Worm (Caenorhabditis elegans) whole organism, L2 larva: ENCODE results near the gene nhr-16.

Source experiments
- C34F6.9 ChIP-seq: fragments of 150-350 bp; optimal IDR thresholded peaks from 2 replicates; lab custom pipeline; 2014; ENCODE audit warnings: missing biosample characterization, missing genetic modification characterization
- F13H6.1 ChIP-seq: sonication (generic microtip); optimal IDR thresholded peaks from 2 replicates; lab custom pipeline; 2016; ENCODE audit warnings: missing genetic modification characterization, missing compliant biosample characterization
- Y55F3AM.14 ChIP-seq: fragments of 200-800 bp; sonication (Bioruptor generic); optimal IDR thresholded peaks from 2 replicates; lab custom pipeline; 2018; ENCODE audit warnings: mild to moderate bottlenecking, missing genetic modification characterization, missing compliant biosample characterization
- ZK546.5 ChIP-seq: sonication (generic microtip); optimal IDR thresholded peaks from 2 replicates; lab custom pipeline; 2017; ENCODE audit warnings: missing biosample characterization, missing genetic modification characterization
- alr-1 ChIP-seq: fragments of 150-350 bp; optimal IDR thresholded peaks from 2 replicates; lab custom pipeline; 2014; ENCODE audit warnings: missing biosample characterization, missing genetic modification characterization
- ama-1 ChIP-seq: fragments of 150-350 bp; optimal IDR thresholded peaks from 2 replicates; lab custom pipeline; 2018; ENCODE audit warnings: inconsistent platforms
- blmp-1 ChIP-seq: sonication (generic microtip); optimal IDR thresholded peaks from 2 replicates; lab custom pipeline; 2017; ENCODE audit warnings: missing genetic modification characterization, mild to moderate bottlenecking, missing compliant biosample characterization, antibody characterized with exemption, moderate library complexity; ENCODE audit not compliant: insufficient read depth
- ceh-16 ChIP-seq: fragments of 150-350 bp; optimal IDR thresholded peaks from 2 replicates; lab custom pipeline; 2014; ENCODE audit warnings: missing biosample characterization, missing genetic modification characterization
- ceh-82 ChIP-seq: fragments of 150-350 bp; optimal IDR thresholded peaks from 2 replicates; lab custom pipeline; 2014; ENCODE audit warnings: missing biosample characterization, missing genetic modification characterization
- crh-2 ChIP-seq: sonication (generic microtip); optimal IDR thresholded peaks from 2 replicates; lab custom pipeline; 2017; ENCODE audit warnings: missing biosample characterization, missing genetic modification characterization
- egl-27 ChIP-seq: sonication (generic microtip); optimal IDR thresholded peaks from 3 replicates; lab custom pipeline; 2017; ENCODE audit warnings: missing biosample characterization, missing genetic modification reagents, missing genetic modification characterization
- elt-1 ChIP-seq: fragments of 150-350 bp; optimal IDR thresholded peaks from 2 replicates; lab custom pipeline; 2014; ENCODE audit warnings: missing biosample characterization, missing genetic modification characterization
- elt-3 ChIP-seq: sonication (generic microtip); optimal IDR thresholded peaks from 2 replicates; lab custom pipeline; 2017; ENCODE audit warnings: missing biosample characterization, missing genetic modification characterization
- fos-1 ChIP-seq: fragments of 150-350 bp; optimal IDR thresholded peaks from 2 replicates; lab custom pipeline; 2014; ENCODE audit warnings: missing biosample characterization, missing genetic modification characterization
- gmeb-1 ChIP-seq: fragments of 150-350 bp; optimal IDR thresholded peaks from 2 replicates; lab custom pipeline; 2014; ENCODE audit warnings: missing biosample characterization, missing genetic modification characterization
- lin-11 ChIP-seq: fragments of 150-350 bp; sonication (generic microtip); optimal IDR thresholded peaks from 2 replicates; lab custom pipeline; 2014; ENCODE audit warnings: missing biosample characterization, missing genetic modification characterization, inconsistent platforms, mixed read lengths
- lin-39 ChIP-seq: fragments of 150-350 bp; optimal IDR thresholded peaks from 2 replicates; lab custom pipeline; 2014; ENCODE audit warnings: missing biosample characterization, missing genetic modification reagents, missing genetic modification characterization
- lsy-2 ChIP-seq, 2 experiments: fragments of 150-350 bp in 1 of 2; sonication (generic microtip) in 1 of 2; optimal IDR thresholded peaks; 2 replicates each; lab custom pipeline; 2014 to 2017; ENCODE audit warnings: missing biosample characterization in 2 of 2, missing genetic modification characterization in 2 of 2
- mab-5 ChIP-seq: fragments of 150-350 bp; optimal IDR thresholded peaks from 2 replicates; lab custom pipeline; 2014; ENCODE audit warnings: missing biosample characterization, missing genetic modification characterization
- mbf-1 ChIP-seq: sonication (generic microtip); optimal IDR thresholded peaks from 2 replicates; lab custom pipeline; 2017; ENCODE audit warnings: missing biosample characterization, missing genetic modification characterization
- mdl-1 ChIP-seq, 2 experiments: fragments of 150-350 bp in 1 of 2; sonication (generic microtip) in 1 of 2; optimal IDR thresholded peaks; 2 replicates each; lab custom pipeline; 2017; ENCODE audit warnings: missing biosample characterization in 2 of 2, missing genetic modification characterization in 2 of 2
- nhr-11 ChIP-seq: fragments of 150-350 bp; optimal IDR thresholded peaks from 2 replicates; lab custom pipeline; 2014; ENCODE audit warnings: missing biosample characterization, missing genetic modification characterization
- nhr-129 ChIP-seq: fragments of 150-350 bp; optimal IDR thresholded peaks from 2 replicates; lab custom pipeline; 2014; ENCODE audit warnings: missing biosample characterization, missing genetic modification characterization
- nhr-21 ChIP-seq: fragments of 150-350 bp; optimal IDR thresholded peaks from 2 replicates; lab custom pipeline; 2014; ENCODE audit warnings: missing biosample characterization, missing genetic modification characterization
- nhr-237 ChIP-seq: fragments of 150-350 bp; optimal IDR thresholded peaks from 2 replicates; lab custom pipeline; 2014; ENCODE audit warnings: missing biosample characterization, missing genetic modification characterization
- nhr-6 ChIP-seq: fragments of 150-350 bp; optimal IDR thresholded peaks from 2 replicates; lab custom pipeline; 2014; ENCODE audit warnings: missing biosample characterization, missing genetic modification characterization
- peb-1 ChIP-seq: fragments of 150-350 bp; optimal IDR thresholded peaks from 2 replicates; lab custom pipeline; 2014; ENCODE audit warnings: missing biosample characterization, missing genetic modification characterization
- sem-4 ChIP-seq: fragments of 150-350 bp; optimal IDR thresholded peaks from 2 replicates; lab custom pipeline; 2014; ENCODE audit warnings: missing biosample characterization, missing genetic modification reagents, missing genetic modification characterization
- skn-1 ChIP-seq: sonication (generic microtip); optimal IDR thresholded peaks from 2 replicates; lab custom pipeline; 2017; ENCODE audit warnings: missing biosample characterization, missing genetic modification characterization
- sma-3 ChIP-seq: sonication (generic microtip); optimal IDR thresholded peaks from 2 replicates; lab custom pipeline; 2016; ENCODE audit warnings: missing genetic modification reagents, missing genetic modification characterization, missing compliant biosample characterization
- sma-9 ChIP-seq, 2 experiments: fragments of 150-350 bp in 1 of 2; sonication (generic microtip) in 1 of 2; optimal IDR thresholded peaks; 2 replicates each; lab custom pipeline; 2014 to 2016; ENCODE audit warnings: missing genetic modification characterization in 2 of 2, mild to moderate bottlenecking in 1 of 2, missing biosample characterization in 1 of 2, missing compliant biosample characterization in 1 of 2, missing genetic modification reagents in 1 of 2, moderate library complexity in 1 of 2
- snpc-4 ChIP-seq: fragments of 150-350 bp; optimal IDR thresholded peaks from 2 replicates; lab custom pipeline; 2014; ENCODE audit warnings: missing biosample characterization, missing genetic modification characterization
- unc-39 ChIP-seq: fragments of 150-350 bp; optimal IDR thresholded peaks from 2 replicates; lab custom pipeline; 2014; ENCODE audit warnings: missing biosample characterization, missing genetic modification characterization
- unc-55 ChIP-seq: fragments of 150-350 bp; sonication (generic microtip); optimal IDR thresholded peaks from 3 replicates; lab custom pipeline; 2014; ENCODE audit warnings: missing biosample characterization, missing genetic modification reagents, missing genetic modification characterization
- ztf-1 ChIP-seq: fragments of 200-800 bp; sonication (Bioruptor generic); conservative IDR thresholded peaks from 2 replicates; pipeline ENCODE4 v1.3.6; 2022; ENCODE audit warnings: missing genetic modification characterization, missing compliant biosample characterization
- ztf-11 ChIP-seq: sonication (generic microtip); optimal IDR thresholded peaks from 2 replicates; lab custom pipeline; 2017; ENCODE audit warnings: missing biosample characterization, missing genetic modification characterization
- ztf-4 ChIP-seq: fragments of 150-350 bp; optimal IDR thresholded peaks from 2 replicates; lab custom pipeline; 2014; ENCODE audit warnings: missing biosample characterization, missing genetic modification characterization

Gene nhr-16

DNA sequence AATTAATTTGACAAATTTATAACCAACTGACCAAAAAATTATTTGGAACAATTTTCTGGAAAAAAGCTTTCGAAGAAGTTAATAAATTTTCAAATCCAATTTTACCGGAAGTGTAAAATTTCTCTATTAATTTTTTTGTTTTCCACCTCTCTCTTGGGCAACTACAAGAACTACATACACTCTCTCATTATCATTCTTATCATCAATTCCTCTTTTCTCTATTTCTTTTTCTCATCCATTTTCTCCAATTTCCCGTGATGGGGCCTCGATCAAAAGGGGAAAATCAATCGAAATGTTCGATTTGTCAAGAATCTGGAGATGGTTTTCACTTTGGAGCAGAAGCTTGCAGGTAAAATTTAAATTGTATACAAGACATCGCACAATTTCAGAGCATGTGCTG, 5.5 kb upstream of the nhr-16 start, which contains the start of gene nhr-109:
nhr-109 (plus strand) TSS at position 222 of the 400 bp plus-strand sequence.
- TF ChIP-seq gmeb-1 (peak; percentile 12), sem-4 (tag; lab: Kevin White, UChicago) (no peak), Y55F3AM.14 (GFP tag; lab: Kevin White, UChicago) (no peak), peb-1 (tag; lab: Kevin White, UChicago) (no peak), nhr-11 (tag; lab: Kevin White, UChicago) (no peak), fos-1 (peak; percentile 42), ama-1 (lab: Kevin White, UChicago) (peak; percentile 3), egl-27 (tag; lab: Kevin White, UChicago) (no peak), ztf-11 (tag; lab: Kevin White, UChicago) (no peak)

DNA sequence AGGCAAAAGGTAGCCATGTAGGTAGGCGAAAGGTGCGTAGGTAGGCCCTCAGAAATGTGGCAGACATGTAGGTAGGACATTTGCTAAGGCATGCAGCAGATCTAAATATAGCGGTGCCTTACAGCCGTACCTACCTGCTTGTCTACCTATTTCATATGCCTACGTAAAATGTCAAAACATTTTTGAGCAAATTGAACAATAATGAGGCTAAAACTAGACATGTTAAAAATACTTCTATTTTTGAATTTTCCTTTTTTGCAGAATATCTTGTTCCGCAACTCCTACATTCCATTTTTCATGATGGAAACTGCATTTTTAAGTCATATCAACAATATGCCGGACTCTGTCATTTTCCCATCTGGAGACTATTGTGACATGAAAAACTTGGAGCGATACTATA, 4.3 kb upstream of the nhr-16 start:
- no peak for TF ChIP-seq ztf-1
- TF ChIP-seq gmeb-1: no peak
- no peak for TF ChIP-seq ama-1 (lab: Kevin White, UChicago)
- no peak for TF ChIP-seq crh-2 (tag; lab: Kevin White, UChicago)
- no peak for TF ChIP-seq alr-1 (tag; lab: Kevin White, UChicago)
- no peak for TF ChIP-seq nhr-237 (tag; lab: Kevin White, UChicago)
- no peak for TF ChIP-seq ztf-4

DNA sequence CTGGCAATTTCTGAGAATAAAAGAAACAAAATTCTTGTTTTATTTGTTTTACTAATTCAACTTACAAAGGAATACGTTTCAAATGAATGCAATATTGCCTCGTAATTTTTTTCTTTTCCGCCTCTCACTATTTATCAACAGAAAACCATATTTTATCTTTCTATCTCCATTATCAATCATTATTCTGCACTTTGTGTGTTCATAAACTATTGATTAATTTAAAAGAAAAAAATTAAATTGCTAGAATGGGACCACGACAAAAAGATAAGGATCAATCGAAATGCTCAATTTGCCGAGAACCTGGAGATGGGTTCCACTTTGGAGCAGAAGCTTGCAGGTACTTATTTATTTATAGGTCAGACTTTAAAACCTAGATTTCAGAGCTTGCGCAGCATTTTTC, 3.5 kb upstream of the nhr-16 start, which contains the start of gene nhr-273:
nhr-273 (plus strand) TSS at position 167 of the 400 bp plus-strand sequence.
- peak; percentile 7 for TF ChIP-seq sma-3
- TF ChIP-seq alr-1 (tag; lab: Kevin White, UChicago): no peak
- TF ChIP-seq lin-11: no peak
- TF ChIP-seq ceh-82 (tag; lab: Kevin White, UChicago): no peak
- no peak for TF ChIP-seq F13H6.1
- TF ChIP-seq lsy-2 (tag; optimal IDR thresholded peaks at IDR 0.05; lab: Kevin White, UChicago): no peak
- TF ChIP-seq mbf-1 (tag; lab: Kevin White, UChicago): no peak
- peak; percentile 1 for TF ChIP-seq crh-2 (tag; lab: Kevin White, UChicago)
- peak; percentile 2 for TF ChIP-seq fos-1

DNA sequence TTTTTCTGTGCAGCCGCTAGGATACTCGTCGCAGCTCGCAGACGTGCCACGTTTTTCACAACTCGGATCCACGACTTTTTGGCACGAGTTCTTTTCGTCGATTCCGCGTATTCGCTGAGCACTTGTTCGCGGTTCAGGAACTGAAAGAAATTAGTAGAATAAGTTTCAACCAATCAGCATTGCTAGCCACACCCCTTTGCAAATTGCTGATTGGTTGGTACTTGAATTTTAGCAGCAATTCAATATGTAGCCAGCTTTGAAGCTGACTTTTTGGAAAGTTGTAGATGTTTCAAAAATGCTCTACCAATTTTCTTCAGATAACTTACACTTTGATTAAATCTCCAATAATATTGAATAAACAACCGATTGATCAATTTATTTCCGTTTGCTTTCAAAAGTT, 2.7 kb downstream of the nhr-16 start:
- TF ChIP-seq ztf-11 (tag; lab: Kevin White, UChicago) (no peak), unc-39 (no peak), sem-4 (tag; lab: Kevin White, UChicago) (no peak), elt-1 (tag; lab: Kevin White, UChicago) (no peak), mdl-1 (tag; optimal IDR thresholded peaks at IDR 0.05; lab: Kevin White, UChicago) (no peak), sma-3 (no peak), snpc-4 (no peak), sma-9 (GFP tag; optimal IDR thresholded peaks at IDR 0.05; lab: Kevin White, UChicago) (no peak), sma-9 (tag; optimal IDR thresholded peaks at IDR 0.05; lab: Kevin White, UChicago) (no peak), ama-1 (lab: Kevin White, UChicago) (no peak), unc-55 (no peak), ceh-16 (tag; lab: Kevin White, UChicago) (no peak), lin-11 (no peak), mab-5 (tag; lab: Kevin White, UChicago) (no peak), fos-1 (no peak), lsy-2 (tag; optimal IDR thresholded peaks at IDR 0.05; lab: Kevin White, UChicago) (no peak), ztf-4 (no peak), C34F6.9 (tag; lab: Kevin White, UChicago) (no peak), blmp-1 (tag; lab: Kevin White, UChicago) (no peak), egl-27 (tag; lab: Kevin White, UChicago) (no peak)
- TF ChIP-seq, all 48 proteins: peak for 0

DNA sequence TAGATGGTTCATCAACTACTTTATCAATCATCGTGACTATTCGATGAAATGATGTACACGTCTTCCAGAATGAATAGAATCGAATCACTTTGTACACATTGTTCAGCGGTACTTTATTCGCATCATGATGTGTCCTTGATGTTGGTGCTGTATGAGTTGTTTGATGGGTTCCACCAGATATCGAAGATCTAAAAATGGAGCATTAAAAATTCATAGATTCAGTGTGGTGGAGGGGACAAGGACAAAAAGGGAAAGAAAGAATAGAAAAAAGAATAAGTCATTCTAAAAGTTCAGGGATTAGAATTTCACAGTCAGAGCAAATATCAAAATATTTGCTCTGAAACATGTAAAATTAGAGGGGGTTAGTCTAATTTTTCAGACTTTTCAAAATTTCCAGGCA, 6.2 kb downstream of the nhr-16 start:
- TF ChIP-seq snpc-4 (no peak), sma-9 (GFP tag; optimal IDR thresholded peaks at IDR 0.05; lab: Kevin White, UChicago) (no peak), sma-9 (tag; optimal IDR thresholded peaks at IDR 0.05; lab: Kevin White, UChicago) (no peak), ama-1 (lab: Kevin White, UChicago) (no peak), nhr-21 (tag; lab: Kevin White, UChicago) (no peak), fos-1 (no peak), nhr-129 (tag; lab: Kevin White, UChicago) (no peak), lin-11 (no peak), unc-55 (no peak)

DNA sequence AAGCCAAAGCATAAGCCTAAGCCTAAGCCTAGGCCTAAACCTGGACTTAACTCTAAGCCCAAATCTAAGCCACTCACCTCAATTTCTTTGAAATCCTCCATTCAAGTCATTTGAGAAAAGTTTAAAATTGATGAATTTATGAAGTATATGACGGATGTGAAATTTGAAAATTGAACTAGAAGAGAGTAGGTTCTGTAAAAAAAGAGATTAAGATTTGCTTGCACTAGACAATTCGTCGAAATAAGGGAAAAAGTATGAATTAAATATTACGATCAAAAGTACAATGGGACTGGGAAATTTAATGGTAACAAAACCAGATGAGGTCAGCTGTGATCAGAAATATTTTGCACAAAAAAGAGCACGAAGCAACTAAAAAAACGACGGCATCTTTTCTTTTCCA, 14.4 kb downstream of the nhr-16 start, which contains the start of gene twk-2:
twk-2 (minus strand) TSS at position 101 of the 400 bp plus-strand sequence.
- no peak for TF ChIP-seq ztf-4
- TF ChIP-seq nhr-11 (tag; lab: Kevin White, UChicago): no peak
- no peak for TF ChIP-seq lin-39 (tag; lab: Kevin White, UChicago)
- TF ChIP-seq nhr-21 (tag; lab: Kevin White, UChicago): no peak
- TF ChIP-seq egl-27 (tag; lab: Kevin White, UChicago): no peak
- TF ChIP-seq ama-1 (lab: Kevin White, UChicago): no peak
- TF ChIP-seq elt-3 (tag; lab: Kevin White, UChicago): no peak
- no peak for TF ChIP-seq peb-1 (tag; lab: Kevin White, UChicago)
- TF ChIP-seq alr-1 (tag; lab: Kevin White, UChicago): no peak
- no peak for TF ChIP-seq ZK546.5 (tag; lab: Kevin White, UChicago)
- no peak for TF ChIP-seq fos-1
- no peak for TF ChIP-seq nhr-6 (tag; lab: Kevin White, UChicago)
- no peak for TF ChIP-seq skn-1
- no peak for TF ChIP-seq nhr-237 (tag; lab: Kevin White, UChicago)
- TF ChIP-seq F13H6.1: no peak
- TF ChIP-seq lsy-2 (tag; optimal IDR thresholded peaks at IDR 0.05; lab: Kevin White, UChicago): no peak
- TF ChIP-seq mdl-1 (tag; optimal IDR thresholded peaks at IDR 0.05; lab: Kevin White, UChicago): no peak
